Worm (Caenorhabditis elegans) whole organism, late embryonic: ENCODE data around the gene col-14.

Experiments
- C08G9.2 ChIP-seq: sonication (generic microtip); optimal IDR thresholded peaks from 2 replicates; lab custom pipeline; 2016; ENCODE audit warnings: mild to moderate bottlenecking, missing genetic modification characterization, moderate library complexity, missing compliant biosample characterization
- C38D4.7 ChIP-seq: fragments of 200-800 bp; sonication (Bioruptor generic); optimal IDR thresholded peaks from 2 replicates; lab custom pipeline; 2018; ENCODE audit warnings: mild to moderate bottlenecking, missing genetic modification characterization, moderate library complexity, missing compliant biosample characterization
- K02D7.2 ChIP-seq: sonication (generic microtip); optimal IDR thresholded peaks from 2 replicates; lab custom pipeline; 2017; ENCODE audit warnings: mild to moderate bottlenecking, missing genetic modification characterization, missing compliant biosample characterization
- T23F11.4 ChIP-seq: fragments of 200-800 bp; sonication (Bioruptor generic); optimal IDR thresholded peaks from 2 replicates; lab custom pipeline; 2018; ENCODE audit warnings: mild to moderate bottlenecking, missing genetic modification characterization, missing compliant biosample characterization
- ama-1 ChIP-seq: fragments of 150-350 bp; optimal IDR thresholded peaks from 2 replicates; lab custom pipeline; 2014
- ceh-14 ChIP-seq: sonication (generic microtip); optimal IDR thresholded peaks from 2 replicates; lab custom pipeline; 2016; ENCODE audit warnings: missing genotype, missing genetic modification characterization, missing compliant biosample characterization
- ceh-18 ChIP-seq: sonication (generic microtip); optimal IDR thresholded peaks from 2 replicates; lab custom pipeline; 2016; ENCODE audit warnings: missing genetic modification characterization, missing compliant biosample characterization
- ceh-22 ChIP-seq: sonication (generic microtip); optimal IDR thresholded peaks from 2 replicates; lab custom pipeline; 2017; ENCODE audit warnings: missing biosample characterization, missing genetic modification characterization
- ceh-31 ChIP-seq: sonication (generic microtip); optimal IDR thresholded peaks from 2 replicates; lab custom pipeline; 2016; ENCODE audit warnings: missing genetic modification characterization, missing compliant biosample characterization
- ceh-6 ChIP-seq: fragments of 200-800 bp; sonication (Bioruptor generic); optimal IDR thresholded peaks from 2 replicates; lab custom pipeline; 2018; ENCODE audit warnings: mild to moderate bottlenecking, missing genetic modification characterization, missing compliant biosample characterization
- che-1 ChIP-seq: sonication (generic microtip); optimal IDR thresholded peaks from 2 replicates; lab custom pipeline; 2016; ENCODE audit warnings: mild to moderate bottlenecking, missing genetic modification characterization, missing compliant biosample characterization
- dmd-4 ChIP-seq: sonication (generic microtip); optimal IDR thresholded peaks from 2 replicates; lab custom pipeline; 2016; ENCODE audit warnings: borderline replicate concordance, missing genetic modification characterization, missing compliant biosample characterization
- dve-1 ChIP-seq: sonication (generic microtip); optimal IDR thresholded peaks from 2 replicates; lab custom pipeline; 2017; ENCODE audit warnings: antibody characterized with exemption, mild to moderate bottlenecking, missing genetic modification characterization, missing compliant biosample characterization
- elt-2 ChIP-seq: sonication (generic microtip); optimal IDR thresholded peaks from 2 replicates; lab custom pipeline; 2016; ENCODE audit warnings: missing genetic modification reagents, missing genetic modification characterization, missing compliant biosample characterization
- elt-4 ChIP-seq: sonication (generic microtip); optimal IDR thresholded peaks from 2 replicates; lab custom pipeline; 2016; ENCODE audit warnings: missing genetic modification characterization, missing compliant biosample characterization
- eyg-1 ChIP-seq: sonication (generic microtip); optimal IDR thresholded peaks from 2 replicates; lab custom pipeline; 2016; ENCODE audit warnings: missing genotype, missing genetic modification characterization, missing compliant biosample characterization
- fax-1 ChIP-seq: sonication (generic microtip); optimal IDR thresholded peaks from 2 replicates; lab custom pipeline; 2016; ENCODE audit warnings: missing genotype, missing genetic modification characterization, missing compliant biosample characterization
- fkh-10 ChIP-seq: fragments of 150-350 bp; optimal IDR thresholded peaks from 2 replicates; lab custom pipeline; 2014; ENCODE audit warnings: missing biosample characterization, missing genetic modification reagents, missing genetic modification characterization
- fkh-6 ChIP-seq: sonication (generic microtip); optimal IDR thresholded peaks from 2 replicates; lab custom pipeline; 2016; ENCODE audit warnings: missing genetic modification characterization, missing compliant biosample characterization
- gmeb-2 ChIP-seq: sonication (generic microtip); optimal IDR thresholded peaks from 2 replicates; lab custom pipeline; 2016; ENCODE audit warnings: missing genetic modification characterization, inconsistent platforms, missing compliant biosample characterization
- hlh-15 ChIP-seq: sonication (generic microtip); optimal IDR thresholded peaks from 2 replicates; lab custom pipeline; 2016; ENCODE audit warnings: missing genetic modification characterization, missing compliant biosample characterization
- hlh-6 ChIP-seq: sonication (generic microtip); optimal IDR thresholded peaks from 2 replicates; lab custom pipeline; 2016; ENCODE audit warnings: missing genotype, missing genetic modification characterization, missing compliant biosample characterization
- hlh-8 ChIP-seq: sonication (generic microtip); optimal IDR thresholded peaks from 2 replicates; lab custom pipeline; 2016; ENCODE audit warnings: missing genotype, missing genetic modification characterization, missing compliant biosample characterization
- lin-11 ChIP-seq: fragments of 200-800 bp; sonication (Bioruptor generic); optimal IDR thresholded peaks from 2 replicates; lab custom pipeline; 2018; ENCODE audit warnings: mild to moderate bottlenecking, missing genetic modification characterization, missing compliant biosample characterization
- mec-3 ChIP-seq: sonication (generic microtip); optimal IDR thresholded peaks from 2 replicates; lab custom pipeline; 2016; ENCODE audit warnings: borderline replicate concordance, missing genetic modification characterization, missing compliant biosample characterization
- nfya-1 ChIP-seq: sonication (generic microtip); optimal IDR thresholded peaks from 2 replicates; lab custom pipeline; 2017; ENCODE audit warnings: missing genetic modification characterization, mild to moderate bottlenecking, missing compliant biosample characterization, antibody characterized with exemption, moderate library complexity
- nhr-11 ChIP-seq: fragments of 150-350 bp; optimal IDR thresholded peaks from 2 replicates; lab custom pipeline; 2014; ENCODE audit warnings: missing biosample characterization, missing genetic modification characterization
- nhr-232 ChIP-seq: sonication (generic microtip); optimal IDR thresholded peaks from 2 replicates; lab custom pipeline; 2016; ENCODE audit warnings: missing genetic modification characterization, missing compliant biosample characterization
- npax-4 ChIP-seq: sonication (generic microtip); optimal IDR thresholded peaks from 2 replicates; lab custom pipeline; 2016; ENCODE audit warnings: missing genetic modification characterization, missing compliant biosample characterization
- pag-3 ChIP-seq: sonication (generic microtip); optimal IDR thresholded peaks from 2 replicates; lab custom pipeline; 2016; ENCODE audit warnings: missing compliant biosample characterization, missing genetic modification characterization, borderline replicate concordance
- pax-1 ChIP-seq: fragments of 150-350 bp; optimal IDR thresholded peaks from 2 replicates; lab custom pipeline; 2014; ENCODE audit warnings: missing biosample characterization, missing genetic modification characterization
- pha-2 ChIP-seq: sonication (generic microtip); optimal IDR thresholded peaks from 2 replicates; lab custom pipeline; 2017; ENCODE audit warnings: mild to moderate bottlenecking, missing genetic modification characterization, missing compliant biosample characterization
- pqm-1 ChIP-seq: sonication (generic microtip); optimal IDR thresholded peaks from 2 replicates; lab custom pipeline; 2016; ENCODE audit warnings: missing genetic modification characterization, missing compliant biosample characterization
- rnt-1 ChIP-seq: sonication (generic microtip); optimal IDR thresholded peaks from 2 replicates; lab custom pipeline; 2016; ENCODE audit warnings: missing genetic modification characterization, missing compliant biosample characterization
- sox-2 ChIP-seq: fragments of 200-800 bp; sonication (Bioruptor generic); IDR thresholded peaks from 2 replicates; pipeline ENCODE4 v1.3.6; 2022; ENCODE audit warnings: missing genetic modification reagents, missing genetic modification characterization, missing compliant biosample characterization
- tbx-2 ChIP-seq: sonication (generic microtip); optimal IDR thresholded peaks from 2 replicates; lab custom pipeline; 2016; ENCODE audit warnings: missing genetic modification characterization, missing compliant biosample characterization
- tbx-7 ChIP-seq: sonication (generic microtip); optimal IDR thresholded peaks from 2 replicates; lab custom pipeline; 2016; ENCODE audit warnings: missing genotype, missing genetic modification characterization, missing compliant biosample characterization
- ttx-3 ChIP-seq: sonication (generic microtip); optimal IDR thresholded peaks from 2 replicates; lab custom pipeline; 2016; ENCODE audit warnings: missing genetic modification reagents, missing genetic modification characterization, missing compliant biosample characterization
- unc-55 ChIP-seq: sonication (generic microtip); optimal IDR thresholded peaks from 2 replicates; lab custom pipeline; 2017; ENCODE audit warnings: missing biosample characterization, missing genetic modification reagents, missing genetic modification characterization
- unc-86 ChIP-seq: sonication (generic microtip); optimal IDR thresholded peaks from 2 replicates; lab custom pipeline; 2016; ENCODE audit warnings: missing genetic modification characterization, missing compliant biosample characterization
- zip-5 ChIP-seq: sonication (generic microtip); optimal IDR thresholded peaks from 2 replicates; lab custom pipeline; 2016; ENCODE audit warnings: missing genetic modification characterization, missing compliant biosample characterization

col-14 gene

ce11 chrIV:7790801-7791588 lies 37.8 kb downstream of the col-14 start, which contains the start of gene rsp-6 (continued):
- TF ChIP-seq nfya-1 (tag; lab: Kevin White, UChicago) = peak; percentile 95
- TF ChIP-seq elt-4 (tag; lab: Kevin White, UChicago) = no peak
- TF ChIP-seq ttx-3 = no peak
- TF ChIP-seq pag-3 (tag; lab: Kevin White, UChicago) = no peak
- no peak for TF ChIP-seq ama-1 (lab: Kevin White, UChicago)
- TF ChIP-seq C08G9.2 = no peak
- TF ChIP-seq nhr-11 (tag; lab: Kevin White, UChicago) = no peak
- TF ChIP-seq zip-5 (tag; lab: Kevin White, UChicago) = no peak
- no peak for TF ChIP-seq ceh-6 (GFP tag; lab: Kevin White, UChicago)
- no peak for TF ChIP-seq ceh-22 (tag; lab: Kevin White, UChicago)
- TF ChIP-seq hlh-15 (tag; lab: Kevin White, UChicago) = no peak
- TF ChIP-seq ceh-31 = peak; percentile 82
- peak; percentile 52 for TF ChIP-seq ceh-14
- no peak for TF ChIP-seq fkh-6
- no peak for TF ChIP-seq K02D7.2 (tag; lab: Kevin White, UChicago)
- TF ChIP-seq unc-55 (GFP tag; lab: Kevin White, UChicago) = peak; percentile 83
- TF ChIP-seq dve-1 (tag; lab: Kevin White, UChicago) = peak; percentile 75
- TF ChIP-seq pax-1 (tag; lab: Kevin White, UChicago) = no peak
- TF ChIP-seq lin-11 (tag; lab: Kevin White, UChicago) = no peak
- no peak for TF ChIP-seq T23F11.4 (GFP tag; lab: Kevin White, UChicago)
- no peak for TF ChIP-seq rnt-1 (tag; lab: Kevin White, UChicago)
- no peak for TF ChIP-seq pqm-1
- TF ChIP-seq che-1 (tag; lab: Kevin White, UChicago) = no peak
- no peak for TF ChIP-seq nhr-232 (tag; lab: Kevin White, UChicago)
- no peak for TF ChIP-seq fax-1
- no peak for TF ChIP-seq dmd-4 (tag; lab: Kevin White, UChicago)
- no peak for TF ChIP-seq npax-4 (tag; lab: Kevin White, UChicago)
- TF ChIP-seq hlh-6 (tag; lab: Kevin White, UChicago) = no peak
- TF ChIP-seq tbx-2 = peak; percentile 79

- no peak for TF ChIP-seq hlh-8 (tag; lab: Kevin White, UChicago)
- TF ChIP-seq elt-2 (tag; lab: Kevin White, UChicago) = no peak
- no peak for TF ChIP-seq tbx-7 (tag; lab: Kevin White, UChicago)
- TF ChIP-seq unc-86 = no peak
- TF ChIP-seq nhr-11 (tag; lab: Kevin White, UChicago) = no peak
- TF ChIP-seq mec-3 = no peak
- no peak for TF ChIP-seq pax-1 (tag; lab: Kevin White, UChicago)
- no peak for TF ChIP-seq eyg-1 (tag; lab: Kevin White, UChicago)
- no peak for TF ChIP-seq ttx-3
- TF ChIP-seq ceh-6 (GFP tag; lab: Kevin White, UChicago) = no peak
- TF ChIP-seq ceh-18 = no peak
- no peak for TF ChIP-seq T23F11.4 (GFP tag; lab: Kevin White, UChicago)
- TF ChIP-seq gmeb-2 (tag; lab: Kevin White, UChicago) = no peak
- TF ChIP-seq sox-2 (GFP tag; lab: Robert Waterston, UW) = no peak
- no peak for TF ChIP-seq fkh-10
- TF ChIP-seq elt-4 (tag; lab: Kevin White, UChicago) = no peak
- no peak for TF ChIP-seq C38D4.7 (GFP tag; lab: Kevin White, UChicago)
- TF ChIP-seq pha-2 = no peak
These were observed 38.7 kb downstream of the col-14 start, which contains the start of gene C33H5.13 for ce11 chrIV:7791821-7792446. C33H5.13 (minus strand) TSS chrIV:7792263.
